Worm (Caenorhabditis elegans) whole organism, midembryonic: ENCODE data around the gene C15H9.3.

Source experiments
- T22C8.4 ChIP-seq: fragments of 200-800 bp; sonication (Bioruptor generic); IDR thresholded peaks from 2 replicates; pipeline ENCODE4 v1.3.6; 2022; ENCODE audit warnings: missing genetic modification characterization, missing compliant biosample characterization
- cog-1 ChIP-seq: sonication (generic microtip); optimal IDR thresholded peaks from 2 replicates; lab custom pipeline; 2016; ENCODE audit warnings: missing genetic modification characterization, missing compliant biosample characterization
- flt-1 ChIP-seq: fragments of 200-800 bp; sonication (Bioruptor generic); IDR thresholded peaks from 2 replicates; pipeline ENCODE4 v1.3.6; 2022; ENCODE audit warnings: missing genetic modification characterization, missing compliant biosample characterization
- klf-2 ChIP-seq: fragments of 200-800 bp; sonication (Bioruptor generic); conservative IDR thresholded peaks from 2 replicates; pipeline ENCODE4 v1.3.6; 2022; ENCODE audit warnings: missing genetic modification reagents, missing genetic modification characterization, missing compliant biosample characterization
- med-1 ChIP-seq: sonication (generic microtip); optimal IDR thresholded peaks from 2 replicates; lab custom pipeline; 2017; ENCODE audit warnings: missing genetic modification characterization, mild to moderate bottlenecking, missing compliant biosample characterization, antibody characterized with exemption, missing genetic modification reagents; ENCODE audit not compliant: insufficient read depth
- ref-1 ChIP-seq: fragments of 200-800 bp; sonication (Bioruptor generic); conservative IDR thresholded peaks from 2 replicates; pipeline ENCODE4 v1.3.6; 2022; ENCODE audit warnings: missing genetic modification reagents, missing genetic modification characterization, missing compliant biosample characterization
- tab-1 ChIP-seq: fragments of 200-800 bp; sonication (Bioruptor generic); IDR thresholded peaks from 2 replicates; pipeline ENCODE4 v1.3.6; 2022; ENCODE audit warnings: missing genetic modification characterization, missing compliant biosample characterization
- ztf-23 ChIP-seq: fragments of 200-800 bp; sonication (Bioruptor generic); IDR thresholded peaks from 2 replicates; pipeline ENCODE4 v1.3.6; 2022; ENCODE audit warnings: missing genetic modification reagents, missing genetic modification characterization, missing compliant biosample characterization
- ztf-29 ChIP-seq: fragments of 200-800 bp; sonication (Bioruptor generic); IDR thresholded peaks from 2 replicates; pipeline ENCODE4 v1.3.6; 2022; ENCODE audit warnings: missing genetic modification reagents, missing genetic modification characterization, missing compliant biosample characterization

DNA sequence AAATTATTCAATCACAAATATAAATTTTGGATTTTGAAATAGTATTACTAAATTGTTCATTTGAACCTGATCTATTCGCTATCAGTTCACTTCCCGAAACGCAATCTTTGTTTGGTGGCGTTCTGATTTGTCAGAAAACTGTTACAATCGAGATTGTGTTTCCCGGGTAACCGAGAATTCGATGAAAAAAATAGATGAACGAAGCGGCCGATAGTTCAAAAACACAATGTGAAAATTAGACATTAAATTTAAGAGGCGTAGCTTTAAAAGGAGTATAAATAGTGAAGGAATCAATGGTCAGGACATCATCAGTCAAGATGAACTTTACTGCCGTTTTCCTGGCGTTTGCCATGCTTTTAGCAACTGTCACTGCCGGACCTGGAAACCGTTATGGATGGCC, 29.8 kb upstream of the C15H9.3 start, which contains the start of gene C45B2.1:
- TF ChIP-seq T22C8.4, result no peak
- TF ChIP-seq ztf-23, result no peak
- no peak for TF ChIP-seq tab-1 (GFP tag; lab: Robert Waterston, UW)
- TF ChIP-seq ref-1, result no peak
- TF ChIP-seq med-1 (GFP tag; lab: Kevin White, UChicago), result no peak
- no peak for TF ChIP-seq flt-1 (GFP tag; lab: Robert Waterston, UW)
- no peak for TF ChIP-seq cog-1 (tag; lab: Kevin White, UChicago)
- TF ChIP-seq ztf-29 (GFP tag; lab: Robert Waterston, UW), result no peak
- TF ChIP-seq klf-2 (GFP tag; lab: Robert Waterston, UW), result no peak
